Fruit fly (Drosophila melanogaster) Kc167 (cell line): Measurements from ENCODE around the gene CG6066.

Source experiments
- Myc ChIP-seq: fragments of >200 bp; optimal IDR thresholded peaks from 2 replicates; lab custom pipeline; 2017; ENCODE audit warnings: missing external identifiers
- Sin3A ChIP-seq: fragments of >200 bp; optimal IDR thresholded peaks from 2 replicates; lab custom pipeline; 2018; ENCODE audit warnings: missing external identifiers
- h ChIP-seq: fragments of >200 bp; optimal IDR thresholded peaks from 3 replicates; lab custom pipeline; 2018; ENCODE audit warnings: missing external identifiers
- insv ChIP-seq: fragments of >200 bp; optimal IDR thresholded peaks from 3 replicates; lab custom pipeline; 2018; ENCODE audit warnings: missing external identifiers
- psq ChIP-seq: fragments of >200 bp; optimal IDR thresholded peaks from 2 replicates; lab custom pipeline; 2017; ENCODE audit warnings: missing external identifiers
- ttk ChIP-seq: sonication (Bioruptor generic); optimal IDR thresholded peaks from 2 replicates; lab custom pipeline; 2017; ENCODE audit warnings: missing external identifiers

DNA sequence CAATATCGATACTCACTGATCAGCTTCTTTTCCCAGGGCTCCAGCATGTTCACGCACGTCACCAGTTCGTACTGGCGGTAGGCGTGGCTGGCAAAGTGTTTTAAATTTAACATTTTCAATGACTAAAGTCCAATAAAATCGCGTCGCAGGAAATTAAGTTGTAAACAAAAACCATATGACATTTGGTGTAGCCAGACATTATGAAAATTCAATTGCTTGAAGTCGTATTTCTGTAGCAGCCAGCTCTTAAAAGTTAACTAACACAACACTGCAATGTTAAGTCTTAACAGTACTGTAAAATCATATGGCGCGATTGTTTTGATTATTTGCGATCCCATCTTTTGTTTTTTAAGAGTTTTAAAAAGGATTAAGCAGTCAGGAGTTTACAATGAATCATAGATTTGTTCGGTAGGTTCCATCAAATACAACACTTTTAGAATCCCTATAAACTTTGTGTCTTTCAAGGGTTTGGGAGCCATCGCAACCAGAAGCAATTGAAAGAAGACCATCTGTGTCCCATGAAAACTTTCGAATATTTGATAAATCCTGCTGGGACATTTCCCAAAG lies 49.0 kb upstream of the CG6066 start, which contains the start of the genes CG34293 and spn-D:
- TF ChIP-seq h (no peak), Sin3A (lab: Kevin White, UChicago) (no peak), Myc (no peak), psq (no peak), ttk (no peak), insv (lab: Kevin White, UChicago) (no peak)
